Worm (Caenorhabditis elegans) whole organism, L2 larva: ENCODE measurements around the gene C34E7.3.

ENCODE experiments used
- F13H6.1 ChIP-seq: sonication (generic microtip); optimal IDR thresholded peaks from 2 replicates; lab custom pipeline; 2016; ENCODE audit warnings: missing genetic modification characterization, missing compliant biosample characterization
- ZK546.5 ChIP-seq: sonication (generic microtip); optimal IDR thresholded peaks from 2 replicates; lab custom pipeline; 2017; ENCODE audit warnings: missing biosample characterization, missing genetic modification characterization
- aly-2 ChIP-seq: fragments of 150-350 bp; optimal IDR thresholded peaks from 2 replicates; lab custom pipeline; 2014; ENCODE audit warnings: missing biosample characterization, missing genetic modification characterization
- ama-1 ChIP-seq: fragments of 150-350 bp; optimal IDR thresholded peaks from 2 replicates; lab custom pipeline; 2018; ENCODE audit warnings: inconsistent platforms
- blmp-1 ChIP-seq: sonication (generic microtip); optimal IDR thresholded peaks from 2 replicates; lab custom pipeline; 2017; ENCODE audit warnings: missing genetic modification characterization, mild to moderate bottlenecking, missing compliant biosample characterization, antibody characterized with exemption, moderate library complexity; ENCODE audit not compliant: insufficient read depth
- dmd-4 ChIP-seq: sonication (generic microtip); optimal IDR thresholded peaks from 2 replicates; lab custom pipeline; 2017; ENCODE audit warnings: missing biosample characterization, missing genetic modification characterization
- elt-3 ChIP-seq: sonication (generic microtip); optimal IDR thresholded peaks from 2 replicates; lab custom pipeline; 2017; ENCODE audit warnings: missing biosample characterization, missing genetic modification characterization
- lsy-2 ChIP-seq, 2 experiments: fragments of 150-350 bp in 1 of 2; sonication (generic microtip) in 1 of 2; optimal IDR thresholded peaks; 2 replicates each; lab custom pipeline; 2014 to 2017; ENCODE audit warnings: missing biosample characterization in 2 of 2, missing genetic modification characterization in 2 of 2
- mab-5 ChIP-seq: fragments of 150-350 bp; optimal IDR thresholded peaks from 2 replicates; lab custom pipeline; 2014; ENCODE audit warnings: missing biosample characterization, missing genetic modification characterization
- mdl-1 ChIP-seq, 2 experiments: fragments of 150-350 bp in 1 of 2; sonication (generic microtip) in 1 of 2; optimal IDR thresholded peaks; 2 replicates each; lab custom pipeline; 2017; ENCODE audit warnings: missing biosample characterization in 2 of 2, missing genetic modification characterization in 2 of 2
- nhr-11 ChIP-seq: fragments of 150-350 bp; optimal IDR thresholded peaks from 2 replicates; lab custom pipeline; 2014; ENCODE audit warnings: missing biosample characterization, missing genetic modification characterization
- nhr-21 ChIP-seq: fragments of 150-350 bp; optimal IDR thresholded peaks from 2 replicates; lab custom pipeline; 2014; ENCODE audit warnings: missing biosample characterization, missing genetic modification characterization
- unc-62 ChIP-seq: fragments of 150-350 bp; optimal IDR thresholded peaks from 2 replicates; lab custom pipeline; 2014; ENCODE audit warnings: missing biosample characterization, missing genetic modification reagents, missing genetic modification characterization
- zag-1 ChIP-seq: fragments of 150-350 bp; optimal IDR thresholded peaks from 2 replicates; lab custom pipeline; 2014; ENCODE audit warnings: missing biosample characterization, missing genetic modification characterization

DNA sequence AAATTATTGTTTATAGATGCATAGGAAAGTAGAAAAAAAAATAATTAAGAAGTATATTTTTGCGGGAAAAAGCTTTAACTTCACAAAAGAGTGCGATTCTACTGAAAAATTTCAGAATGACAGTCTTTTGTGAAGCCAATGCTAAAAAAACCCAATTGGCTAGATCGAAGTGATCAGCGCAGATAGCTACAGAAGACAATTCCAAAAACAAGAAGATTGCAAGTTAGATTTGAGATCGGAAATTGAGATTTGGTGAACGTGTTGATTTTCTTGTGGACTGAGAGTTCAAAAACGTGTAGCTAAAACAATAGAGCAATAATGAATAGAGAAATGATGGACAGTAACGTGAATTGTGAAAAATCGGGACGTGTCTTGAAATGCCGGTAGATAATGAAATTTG, 48.9 kb upstream of the C34E7.3 start:
- no peak for TF ChIP-seq ZK546.5 (tag; lab: Kevin White, UChicago)
- TF ChIP-seq mab-5 (tag; lab: Kevin White, UChicago), result no peak
- TF ChIP-seq blmp-1 (tag; lab: Kevin White, UChicago), result no peak
- TF ChIP-seq zag-1, result no peak
- TF ChIP-seq ama-1 (lab: Kevin White, UChicago), result no peak
- TF ChIP-seq unc-62 (GFP tag; lab: Kevin White, UChicago), result no peak
- TF ChIP-seq aly-2, result no peak
- no peak for TF ChIP-seq lsy-2 (tag; optimal IDR thresholded peaks at IDR 0.05; lab: Kevin White, UChicago)
- TF ChIP-seq elt-3 (tag; lab: Kevin White, UChicago), result no peak
- no peak for TF ChIP-seq nhr-11 (tag; lab: Kevin White, UChicago)
- TF ChIP-seq F13H6.1, result no peak
- no peak for TF ChIP-seq mdl-1 (tag; optimal IDR thresholded peaks at IDR 0.05; lab: Kevin White, UChicago)
- no peak for TF ChIP-seq nhr-21 (tag; lab: Kevin White, UChicago)
- no peak for TF ChIP-seq dmd-4 (tag; lab: Kevin White, UChicago)
